Fruit fly (Drosophila melanogaster) whole organism, wandering third instar larva: ENCODE data around the gene CG33489.

Experiments used
- Abd-B ChIP-seq: fragments of >200 bp; optimal IDR thresholded peaks from 2 replicates; lab custom pipeline; 2017; ENCODE audit warnings: missing biosample characterization, missing genetic modification characterization
- CG9705 ChIP-seq: fragments of 200-800 bp; sonication (Bioruptor generic); optimal IDR thresholded peaks from 2 replicates; lab custom pipeline; 2018; ENCODE audit warnings: missing biosample characterization, mild to moderate bottlenecking, missing genetic modification characterization
- CrebA ChIP-seq: fragments of 200-800 bp; sonication (Bioruptor generic); optimal IDR thresholded peaks from 2 replicates; lab custom pipeline; 2016; ENCODE audit warnings: missing biosample characterization, mild to moderate bottlenecking, missing genetic modification characterization, borderline replicate concordance
- Dfd ChIP-seq: fragments of >200 bp; optimal IDR thresholded peaks from 2 replicates; lab custom pipeline; 2017; ENCODE audit warnings: missing biosample characterization, missing genetic modification characterization
- Dif ChIP-seq: fragments of 200-275, 200-300 bp; sonication (Bioruptor generic); optimal IDR thresholded peaks from 2 replicates; lab custom pipeline; 2018; ENCODE audit warnings: missing biosample characterization, missing genetic modification characterization; ENCODE audit not compliant: partially characterized antibody
- GATAd ChIP-seq: sonication (Bioruptor generic); optimal IDR thresholded peaks from 2 replicates; lab custom pipeline; 2016; ENCODE audit warnings: missing biosample characterization, missing genetic modification characterization
- HLH106 ChIP-seq: fragments of 200-800 bp; optimal IDR thresholded peaks from 3 replicates; lab custom pipeline; 2019; ENCODE audit warnings: missing biosample characterization, mild to moderate bottlenecking, missing genetic modification characterization, moderate library complexity
- Hr83 ChIP-seq: fragments of 200-300 bp; sonication (Bioruptor generic); optimal IDR thresholded peaks from 2 replicates; lab custom pipeline; 2016; ENCODE audit warnings: missing biosample characterization, mild to moderate bottlenecking, missing genetic modification characterization, moderate library complexity; ENCODE audit not compliant: poor library complexity, severe bottlenecking
- Jra ChIP-seq: sonication (Bioruptor generic); optimal IDR thresholded peaks from 2 replicates; lab custom pipeline; 2016; ENCODE audit warnings: missing biosample characterization, missing genetic modification characterization
- Mio ChIP-seq: sonication (Bioruptor generic); optimal IDR thresholded peaks from 2 replicates; lab custom pipeline; 2016; ENCODE audit warnings: missing biosample characterization, missing genetic modification characterization
- Myc ChIP-seq: fragments of >200 bp; optimal IDR thresholded peaks from 2 replicates; lab custom pipeline; 2017
- Rel ChIP-seq, 2 experiments: fragments of 200-800 bp; sonication (Bioruptor generic) in 1 of 2; optimal IDR thresholded peaks; 2 replicates in 1 of 2; 3 replicates in 1 of 2; lab custom pipeline; 2016 to 2019; ENCODE audit warnings: mild to moderate bottlenecking in 2 of 2, missing biosample characterization in 2 of 2, missing genetic modification characterization in 2 of 2, moderate library complexity in 1 of 2
- Sp1 ChIP-seq: fragments of 200-800 bp; sonication (Bioruptor generic); optimal IDR thresholded peaks from 3 replicates; lab custom pipeline; 2019; ENCODE audit warnings: missing biosample characterization, mild to moderate bottlenecking, missing genetic modification characterization, moderate library complexity
- Vsx2 ChIP-seq: fragments of 200-300, 225-300 bp; sonication (Bioruptor generic); optimal IDR thresholded peaks from 2 replicates; lab custom pipeline; 2018; ENCODE audit warnings: missing biosample characterization, missing genetic modification characterization; ENCODE audit not compliant: partially characterized antibody
- br ChIP-seq: fragments of 200-800 bp; sonication (Bioruptor generic); optimal IDR thresholded peaks from 2 replicates; lab custom pipeline; 2016; ENCODE audit warnings: missing biosample characterization, missing genetic modification characterization
- brk ChIP-seq: fragments of 200-800 bp; sonication (Bioruptor generic); optimal IDR thresholded peaks from 2 replicates; lab custom pipeline; 2016; ENCODE audit warnings: missing biosample characterization, mild to moderate bottlenecking, missing genetic modification characterization
- dl ChIP-seq, 2 experiments: fragments of 175-275, 200-275 bp in 1 of 2; fragments of 200-275 bp in 1 of 2; sonication (Bioruptor generic); optimal IDR thresholded peaks; lab custom pipeline; 2018; ENCODE audit warnings: mild to moderate bottlenecking in 2 of 2, missing biosample characterization in 2 of 2, missing genetic modification characterization in 2 of 2, moderate library complexity in 2 of 2; ENCODE audit not compliant: partially characterized antibody in 2 of 2, insufficient read depth in 1 of 2
- dmrt93B ChIP-seq: fragments of 200-800 bp; sonication (Bioruptor generic); optimal IDR thresholded peaks from 2 replicates; lab custom pipeline; 2018; ENCODE audit warnings: missing biosample characterization, mild to moderate bottlenecking, missing genetic modification characterization
- dsf ChIP-seq: sonication (Bioruptor generic); optimal IDR thresholded peaks from 2 replicates; lab custom pipeline; 2016; ENCODE audit warnings: missing biosample characterization, missing genetic modification characterization, borderline replicate concordance
- ey ChIP-seq: fragments of 200-800 bp; sonication (Bioruptor generic); optimal IDR thresholded peaks from 2 replicates; lab custom pipeline; 2016; ENCODE audit warnings: missing biosample characterization, missing genetic modification characterization
- foxo ChIP-seq, 2 experiments: fragments of 200-800 bp; sonication (Bioruptor generic); optimal IDR thresholded peaks; 2 replicates in 1 of 2; 3 replicates in 1 of 2; lab custom pipeline; 2016 to 2017; ENCODE audit warnings: missing biosample characterization in 2 of 2, missing genetic modification characterization in 2 of 2
- fru ChIP-seq: fragments of 200-800 bp; sonication (Bioruptor generic); optimal IDR thresholded peaks from 3 replicates; lab custom pipeline; 2016; ENCODE audit warnings: missing biosample characterization, mild to moderate bottlenecking, missing genetic modification characterization
- h ChIP-seq: fragments of 200-800 bp; sonication (Bioruptor generic); optimal IDR thresholded peaks from 3 replicates; lab custom pipeline; 2016; ENCODE audit warnings: missing biosample characterization, mild to moderate bottlenecking, missing genetic modification characterization
- jim ChIP-seq: fragments of 175-275, 200-325 bp; sonication (Bioruptor generic); optimal IDR thresholded peaks from 2 replicates; lab custom pipeline; 2016; ENCODE audit warnings: missing biosample characterization, mild to moderate bottlenecking, missing genetic modification characterization
- pan ChIP-seq: fragments of >200 bp; optimal IDR thresholded peaks from 2 replicates; lab custom pipeline; 2017
- psq ChIP-seq: fragments of 200-800 bp; sonication (Bioruptor generic); optimal IDR thresholded peaks from 3 replicates; lab custom pipeline; 2017; ENCODE audit warnings: missing biosample characterization, mild to moderate bottlenecking, missing genetic modification characterization, moderate library complexity
- rgr ChIP-seq: fragments of 200-800 bp; sonication (Bioruptor generic); optimal IDR thresholded peaks from 3 replicates; lab custom pipeline; 2016; ENCODE audit warnings: missing biosample characterization, mild to moderate bottlenecking, missing genetic modification characterization
- sage ChIP-seq: fragments of 200-800 bp; sonication (Bioruptor generic); optimal IDR thresholded peaks from 2 replicates; lab custom pipeline; 2016; ENCODE audit warnings: missing biosample characterization, mild to moderate bottlenecking, missing genetic modification characterization
- sv ChIP-seq: fragments of 200-800 bp; sonication (Bioruptor generic); optimal IDR thresholded peaks from 3 replicates; lab custom pipeline; 2016; ENCODE audit warnings: missing biosample characterization, missing genetic modification characterization
- tai ChIP-seq: sonication (Bioruptor generic); optimal IDR thresholded peaks from 2 replicates; lab custom pipeline; 2016; ENCODE audit warnings: missing biosample characterization, missing genetic modification characterization
- usp ChIP-seq: fragments of >200 bp; optimal IDR thresholded peaks from 2 replicates; lab custom pipeline; 2017; ENCODE audit warnings: missing biosample characterization, missing genetic modification characterization
- woc ChIP-seq: sonication (Bioruptor generic); optimal IDR thresholded peaks from 2 replicates; lab custom pipeline; 2016; ENCODE audit warnings: missing biosample characterization, mild to moderate bottlenecking, missing genetic modification characterization

Gene CG33489

dm6 chr3L:11583964-11584363 is 7.1 kb upstream of the CG33489 start, which contains the start of gene CG32086:
CG32086 (minus strand) TSS chr3L:11584064.
- TF ChIP-seq Hr83 (no peak), brk (no peak), sage (GFP tag; lab: Kevin White, UChicago) (no peak), ey (no peak), jim (GFP tag; lab: Kevin White, UChicago) (no peak), Dif (GFP tag; lab: Kevin White, UChicago) (no peak), rgr (GFP tag; lab: Kevin White, UChicago) (no peak), dsf (no peak)
- TF ChIP-seq, all 38 proteins: peak for 0

- TF ChIP-seq Vsx2 (GFP tag; lab: Kevin White, UChicago) (no peak), Dif (GFP tag; lab: Kevin White, UChicago) (no peak), CG9705 (GFP tag; lab: Kevin White, UChicago) (no peak), GATAd (GFP tag; lab: Kevin White, UChicago) (no peak), sv (no peak), Abd-B (GFP tag; lab: Kevin White, UChicago) (no peak), Jra (GFP tag; lab: Kevin White, UChicago) (no peak), Myc (lab: Kevin White, UChicago) (no peak), Sp1 (GFP tag; lab: Kevin White, UChicago) (no peak), h (no peak), psq (GFP tag; lab: Kevin White, UChicago) (no peak)
Observed at dm6 chr3L:11582097-11582496, 5.3 kb upstream of the CG33489 start, which contains the start of gene CG33269. CG33269 (minus strand) TSS chr3L:11582197.

- no peak for TF ChIP-seq br (GFP tag; lab: Kevin White, UChicago)
Observed at dm6 chr3L:11580919-11581318, 4.1 kb upstream of the CG33489 start, which contains the start of gene CG43391. CG43391 (minus strand) TSS chr3L:11581019.

dm6 chr3L:11579919-11580318 is 3.1 kb upstream of the CG33489 start, which contains the start of gene CG43390:
CG43390 (minus strand) TSS chr3L:11579950.
- TF ChIP-seq brk (no peak), GATAd (GFP tag; lab: Kevin White, UChicago) (no peak), foxo (GFP tag; optimal IDR thresholded peaks at IDR 0.05; lab: Kevin White, UChicago) (no peak), jim (GFP tag; lab: Kevin White, UChicago) (no peak), Dif (GFP tag; lab: Kevin White, UChicago) (no peak), h (no peak), fru (GFP tag; lab: Kevin White, UChicago) (no peak), dl (GFP tag; optimal IDR thresholded peaks at IDR 0.05; lab: Kevin White, UChicago; ENCODE audit: insufficient read depth in 1 of 2, partially characterized antibody in 2 of 2) (no peak), Hr83 (no peak), Mio (no peak), rgr (GFP tag; lab: Kevin White, UChicago) (no peak), usp (GFP tag; lab: Kevin White, UChicago) (no peak), sv (no peak), Myc (lab: Kevin White, UChicago) (no peak), dmrt93B (no peak)
- TF ChIP-seq, all 38 proteins: peak for 0

- no peak for TF ChIP-seq usp (GFP tag; lab: Kevin White, UChicago)
- TF ChIP-seq dmrt93B = no peak
- TF ChIP-seq Myc (lab: Kevin White, UChicago) = peak; percentile 7
- no peak for TF ChIP-seq Dfd
- TF ChIP-seq br (GFP tag; lab: Kevin White, UChicago) = no peak
- no peak for TF ChIP-seq CrebA
Observed at dm6 chr3L:11578847-11579246, 2.0 kb upstream of the CG33489 start.

dm6 chr3L:11578211-11578673 is 1.4 kb upstream of the CG33489 start, which contains the start of gene CG33270:
CG33270 (minus strand) TSS chr3L:11578623.
- TF ChIP-seq woc (GFP tag; lab: Kevin White, UChicago) (no peak), dl (GFP tag; optimal IDR thresholded peaks at IDR 0.05; lab: Kevin White, UChicago; ENCODE audit: insufficient read depth in 1 of 2, partially characterized antibody in 2 of 2) (no peak), Dfd (no peak), sv (no peak), jim (GFP tag; lab: Kevin White, UChicago) (no peak), Mio (no peak), br (GFP tag; lab: Kevin White, UChicago) (no peak), CrebA (no peak), sage (GFP tag; lab: Kevin White, UChicago) (no peak), Rel (GFP tag; optimal IDR thresholded peaks at IDR 0.05; lab: Kevin White, UChicago) (no peak), Rel (tag; optimal IDR thresholded peaks at IDR 0.05; lab: Kevin White, UChicago) (no peak), rgr (GFP tag; lab: Kevin White, UChicago) (no peak), GATAd (GFP tag; lab: Kevin White, UChicago) (no peak), pan (lab: Kevin White, UChicago) (no peak), tai (GFP tag; lab: Kevin White, UChicago) (no peak), HLH106 (no peak), Dif (GFP tag; lab: Kevin White, UChicago) (no peak), dsf (no peak)
